Fruit fly (Drosophila melanogaster): ENCODE results near the gene CG6503.

- TF ChIP-seq lola (GFP tag; optimal IDR thresholded peaks at IDR 0.05) (no peak), CoRest (tag; optimal IDR thresholded peaks at IDR 0.05) (no peak), CG6791 (GFP tag; IDR thresholded peaks at IDR 0.05; ENCODE audit: partially characterized antibody) (no peak), CG6689 (GFP tag; IDR thresholded peaks at IDR 0.05) (no peak), Scr (GFP tag; IDR thresholded peaks at IDR 0.05; ENCODE audit: partially characterized antibody) (no peak), CG12071 (GFP tag; optimal IDR thresholded peaks at IDR 0.05) (no peak), CG4854 (GFP tag; optimal IDR thresholded peaks at IDR 0.05) (no peak), CG18599 (GFP tag; optimal IDR thresholded peaks at IDR 0.05) (no peak), sd (tag; optimal IDR thresholded peaks at IDR 0.05) (no peak), odd (GFP tag; optimal IDR thresholded peaks at IDR 0.05) (no peak), Doc3 (GFP tag; IDR thresholded peaks at IDR 0.05; ENCODE audit: partially characterized antibody) (no peak)
Measured at dm6 chr3R:26433743-26434142, 8.8 kb upstream of the CG6503 start.
